Fruit fly (Drosophila melanogaster) whole organism, embryonic: ENCODE data around the gene Plap.

Experiments used
- CG17359 ChIP-seq: fragments of 200-800 bp; sonication (Bioruptor generic); optimal IDR thresholded peaks from 3 replicates; lab custom pipeline; 2018; ENCODE audit warnings: missing biosample characterization, mild to moderate bottlenecking, missing genetic modification characterization, moderate library complexity
- CG2875 ChIP-seq: fragments of 200-800 bp; sonication (Bioruptor generic); optimal IDR thresholded peaks from 2 replicates; lab custom pipeline; 2017; ENCODE audit warnings: missing biosample characterization, mild to moderate bottlenecking, missing genetic modification characterization, missing genetic modification reagents
- CG30020 ChIP-seq: fragments of 200-800 bp; optimal IDR thresholded peaks from 2 replicates; lab custom pipeline; 2019; ENCODE audit warnings: missing biosample characterization, mild to moderate bottlenecking, missing genetic modification characterization, moderate library complexity
- CG34422 ChIP-seq: fragments of 200-800 bp; sonication (Bioruptor generic); IDR thresholded peaks from 3 replicates; pipeline ENCODE4 v1.3.6; 2022; ENCODE audit warnings: missing biosample characterization, missing genetic modification characterization
- Oaz ChIP-seq: fragments of 200-800 bp; sonication (Bioruptor generic); IDR thresholded peaks from 2 replicates; pipeline ENCODE4 v1.3.6; 2022; ENCODE audit warnings: missing biosample characterization, missing genetic modification characterization
- Ptx1 ChIP-seq: fragments of 200-800 bp; sonication (Bioruptor generic); IDR thresholded peaks from 2 replicates; pipeline ENCODE4 v1.3.6; 2022; ENCODE audit warnings: missing biosample characterization, missing genetic modification characterization
- cas ChIP-seq: fragments of 200-800 bp; sonication (Bioruptor generic); IDR thresholded peaks from 2 replicates; pipeline ENCODE4 v1.3.6; 2022; ENCODE audit warnings: missing biosample characterization, missing genetic modification characterization
- jigr1 ChIP-seq: fragments of 200-800 bp; sonication (Bioruptor generic); IDR thresholded peaks from 3 replicates; pipeline ENCODE4 v1.3.6; 2022; ENCODE audit warnings: missing biosample characterization, missing genetic modification characterization

dm6 chr2L:1177522-1177921 lies 7.4 kb upstream of the Plap start, which contains the start of gene CG4896:
- no peak for TF ChIP-seq cas
- TF ChIP-seq Ptx1 (GFP tag; lab: Robert Waterston, UW), result no peak
- no peak for TF ChIP-seq CG2875 (GFP tag; lab: Kevin White, UChicago)
- TF ChIP-seq jigr1 (GFP tag; lab: Robert Waterston, UW), result no peak
- TF ChIP-seq CG17359 (tag; lab: Kevin White, UChicago), result no peak
- no peak for TF ChIP-seq Oaz (GFP tag; lab: Robert Waterston, UW)
- no peak for TF ChIP-seq CG34422
- no peak for TF ChIP-seq CG30020 (tag; lab: Kevin White, UChicago)
